Worm (Caenorhabditis elegans) whole organism, L1 larva: ENCODE measurements around the gene lgg-1.

ENCODE experiments used
- ces-1 ChIP-seq: fragments of 150-350 bp; optimal IDR thresholded peaks from 2 replicates; lab custom pipeline; 2014; ENCODE audit warnings: missing biosample characterization, missing genetic modification reagents, missing genetic modification characterization
- lir-3 ChIP-seq: sonication (generic microtip); optimal IDR thresholded peaks from 2 replicates; lab custom pipeline; 2016; ENCODE audit warnings: mild to moderate bottlenecking, missing genetic modification characterization, moderate library complexity, missing compliant biosample characterization; ENCODE audit not compliant: poor library complexity
- skn-1 ChIP-seq: fragments of 150-350 bp; optimal IDR thresholded peaks from 2 replicates; lab custom pipeline; 2014; ENCODE audit warnings: missing biosample characterization, missing genetic modification characterization
- zag-1 ChIP-seq: fragments of 150-350 bp; optimal IDR thresholded peaks from 2 replicates; lab custom pipeline; 2014; ENCODE audit warnings: missing biosample characterization, missing genetic modification characterization
- ztf-11 ChIP-seq, 2 experiments: sonication (generic microtip); optimal IDR thresholded peaks; 2 replicates each; lab custom pipeline; 2016 to 2017; ENCODE audit warnings: missing genetic modification characterization in 2 of 2, missing biosample characterization in 1 of 2, missing compliant biosample characterization in 1 of 2
- ztf-4 ChIP-seq: fragments of 150-350 bp; optimal IDR thresholded peaks from 2 replicates; lab custom pipeline; 2014; ENCODE audit warnings: missing biosample characterization, missing genetic modification characterization

ce11 chrII:6379038-6379563 is 31.6 kb upstream of the lgg-1 start:
- TF ChIP-seq zag-1 (tag; lab: Kevin White, UChicago) (no peak), skn-1 (tag; lab: Kevin White, UChicago) (no peak), ces-1 (no peak), lir-3 (tag; lab: Kevin White, UChicago) (no peak), ztf-11 (tag; optimal IDR thresholded peaks at IDR 0.05; lab: Kevin White, UChicago) (no peak), ztf-4 (tag; lab: Kevin White, UChicago) (no peak)
